Fruit fly (Drosophila melanogaster): ENCODE results near the gene Trhn.

- no peak for TF ChIP-seq pan (optimal IDR thresholded peaks at IDR 0.05)
- no peak for TF ChIP-seq Dll (optimal IDR thresholded peaks at IDR 0.05)
- TF ChIP-seq psq (optimal IDR thresholded peaks at IDR 0.05), result no peak
- TF ChIP-seq usp (GFP tag; optimal IDR thresholded peaks at IDR 0.05), result no peak
- TF ChIP-seq CG8478 (optimal IDR thresholded peaks at IDR 0.05), result no peak
- TF ChIP-seq EcR (GFP tag; optimal IDR thresholded peaks at IDR 0.05), result no peak
Observed at dm6 chr3L:1165808-1166207, 27.2 kb downstream of the Trhn start.

All from whole organism.